Fruit fly (Drosophila melanogaster) S2 (cell line): ENCODE data around the gene ebd1.

Experiments
- CG8478 ChIP-seq: fragments of >200 bp; optimal IDR thresholded peaks from 2 replicates; lab custom pipeline; 2018
- CTCF ChIP-seq, 2 experiments: fragments of >200 bp; optimal IDR thresholded peaks; 2 replicates each; lab custom pipeline; 2018

DNA sequence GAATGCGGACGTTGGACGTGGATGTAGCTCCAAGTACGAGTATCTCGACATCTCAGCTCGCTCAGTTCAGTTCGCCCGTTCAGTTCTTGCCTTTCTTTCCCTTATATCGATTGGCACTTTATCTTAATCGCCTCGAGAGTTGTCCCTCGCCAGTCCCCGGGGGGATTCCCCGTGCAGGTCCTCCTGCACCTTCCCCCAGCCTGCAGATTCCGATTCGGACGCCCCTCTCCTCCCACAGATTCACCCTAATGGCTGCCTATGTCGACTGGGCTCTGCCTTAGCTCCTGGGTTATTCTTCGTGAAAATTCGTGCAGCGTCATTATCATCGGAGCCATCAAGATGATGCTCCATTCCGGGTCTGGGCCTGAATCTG, 11.7 kb upstream of the ebd1 start:
- TF ChIP-seq CG8478 (lab: Kevin White, UChicago) (no peak), CTCF (optimal IDR thresholded peaks at IDR 0.05; lab: Kevin White, UChicago) (no peak)
